Worm (Caenorhabditis elegans): ENCODE measurements around the gene trm-1.

trm-1 gene

DNA sequence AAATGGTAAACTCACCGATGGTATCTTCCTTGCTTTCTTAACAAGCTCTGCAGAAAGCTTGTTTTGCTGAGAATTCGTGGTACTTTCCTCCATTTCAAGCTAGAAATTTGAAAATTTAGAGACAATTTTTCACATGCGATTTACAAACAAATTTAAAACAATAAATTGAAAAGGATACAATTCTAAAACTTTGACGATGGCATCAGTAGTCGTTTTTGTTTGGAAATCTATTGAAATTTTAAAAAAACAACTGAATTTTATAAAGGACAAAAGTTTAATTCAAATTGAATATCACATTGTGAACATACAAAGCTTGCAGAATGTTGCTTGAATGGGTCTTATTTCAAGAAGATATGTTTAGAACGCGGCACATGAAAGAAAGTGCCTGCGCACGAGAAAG is 17.8 kb downstream of the trm-1 start, which contains the start of gene ocam-1:
Gene ocam-1, minus strand, starts transcription at position 101 of the 400 bp plus-strand sequence.
- TF ChIP-seq syd-9 (tag; optimal IDR thresholded peaks at IDR 0.05), result no peak
- no peak for TF ChIP-seq unc-42 (tag; optimal IDR thresholded peaks at IDR 0.05)
- TF ChIP-seq nhr-11 (tag; optimal IDR thresholded peaks at IDR 0.05), result no peak
- TF ChIP-seq tbx-2 (tag; optimal IDR thresholded peaks at IDR 0.05), result no peak
- no peak for TF ChIP-seq npax-4 (tag; optimal IDR thresholded peaks at IDR 0.05)
- TF ChIP-seq pag-3 (tag; optimal IDR thresholded peaks at IDR 0.05; ENCODE audit: borderline replicate concordance), result no peak
- no peak for TF ChIP-seq hlh-30 (tag; optimal IDR thresholded peaks at IDR 0.05; ENCODE audit: insufficient read depth)
- TF ChIP-seq ceh-2 (tag; optimal IDR thresholded peaks at IDR 0.05), result no peak
- TF ChIP-seq elt-4 (tag; optimal IDR thresholded peaks at IDR 0.05), result no peak
- no peak for TF ChIP-seq gmeb-2 (tag; optimal IDR thresholded peaks at IDR 0.05)
- TF ChIP-seq mec-3 (tag; optimal IDR thresholded peaks at IDR 0.05; ENCODE audit: borderline replicate concordance), result no peak
- no peak for TF ChIP-seq rnt-1 (tag; optimal IDR thresholded peaks at IDR 0.05)
- TF ChIP-seq madf-2 (tag; optimal IDR thresholded peaks at IDR 0.05), result no peak
- no peak for TF ChIP-seq pha-2 (tag; optimal IDR thresholded peaks at IDR 0.05)
- no peak for TF ChIP-seq pax-1 (tag; optimal IDR thresholded peaks at IDR 0.05)
- TF ChIP-seq T23F11.4 (GFP tag; optimal IDR thresholded peaks at IDR 0.05), result no peak
- TF ChIP-seq pqm-1 (tag; optimal IDR thresholded peaks at IDR 0.05), result no peak

DNA sequence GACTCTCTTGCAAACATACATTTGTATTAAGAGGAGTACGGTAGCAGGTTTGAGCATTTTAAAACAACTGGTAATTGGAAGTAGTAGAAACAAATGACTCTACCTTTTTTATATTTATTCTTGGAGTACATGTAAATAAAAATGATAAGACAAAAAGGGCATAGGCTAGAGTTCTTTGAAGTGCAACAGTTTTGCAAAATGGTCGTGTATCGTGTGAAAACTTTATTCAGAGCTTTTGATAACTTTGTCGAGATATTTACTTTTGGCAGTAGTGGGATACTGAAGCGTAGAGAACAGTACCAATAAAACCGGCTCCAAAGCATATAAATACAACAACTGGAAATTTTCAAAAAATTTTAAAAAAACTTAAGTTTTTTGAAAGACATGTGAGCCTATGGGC is 18.8 kb downstream of the trm-1 start, which contains the start of gene cest-1.1:
Gene cest-1.1, minus strand, starts transcription at position 101 of the 400 bp plus-strand sequence.
- TF ChIP-seq lim-6 (tag; optimal IDR thresholded peaks at IDR 0.05) (no peak), odd-2 (tag; optimal IDR thresholded peaks at IDR 0.05) (no peak), ceh-45 (GFP tag; IDR thresholded peaks at IDR 0.05) (no peak), rnt-1 (tag; optimal IDR thresholded peaks at IDR 0.05) (no peak)

ce11 chrV:14165745-14166144 is 19.7 kb downstream of the trm-1 start:
- TF ChIP-seq ceh-31 (tag; optimal IDR thresholded peaks at IDR 0.05) (no peak), lim-6 (tag; optimal IDR thresholded peaks at IDR 0.05) (no peak), dve-1 (tag; optimal IDR thresholded peaks at IDR 0.05) (no peak), ama-1 (optimal IDR thresholded peaks at IDR 0.05) (no peak), lin-11 (tag; optimal IDR thresholded peaks at IDR 0.05) (no peak), hlh-30 (tag; optimal IDR thresholded peaks at IDR 0.05; ENCODE audit: insufficient read depth) (no peak), unc-3 (GFP tag; conservative IDR thresholded peaks at IDR 0.05) (no peak), unc-3 (tag; optimal IDR thresholded peaks at IDR 0.05) (no peak), K09A11.1 (tag; optimal IDR thresholded peaks at IDR 0.05; ENCODE audit: insufficient read depth) (no peak), pax-1 (tag; optimal IDR thresholded peaks at IDR 0.05) (no peak)

- no peak for TF ChIP-seq pha-2 (tag; optimal IDR thresholded peaks at IDR 0.05)
Measured at ce11 chrV:14162959-14163548, 22.4 kb downstream of the trm-1 start, which contains the start of gene srd-26. Gene srd-26 (minus strand): TSS chrV:14163009.

- TF ChIP-seq fkh-10 (GFP tag; optimal IDR thresholded peaks at IDR 0.05), result no peak
- TF ChIP-seq pat-9 (tag; optimal IDR thresholded peaks at IDR 0.05), result no peak
- no peak for TF ChIP-seq pag-3 (tag; optimal IDR thresholded peaks at IDR 0.05; ENCODE audit: borderline replicate concordance)
- TF ChIP-seq pros-1 (tag; optimal IDR thresholded peaks at IDR 0.05), result no peak
- no peak for TF ChIP-seq ztf-16 (tag; optimal IDR thresholded peaks at IDR 0.05)
- TF ChIP-seq T23F11.4 (GFP tag; optimal IDR thresholded peaks at IDR 0.05), result no peak
- no peak for TF ChIP-seq ceh-6 (GFP tag; optimal IDR thresholded peaks at IDR 0.05)
- no peak for TF ChIP-seq rnt-1 (tag; optimal IDR thresholded peaks at IDR 0.05)
- TF ChIP-seq ceh-34 (tag; optimal IDR thresholded peaks at IDR 0.05), result no peak
- TF ChIP-seq tbx-2 (tag; optimal IDR thresholded peaks at IDR 0.05), result no peak
- TF ChIP-seq pha-4 (tag; optimal IDR thresholded peaks at IDR 0.05), result no peak
- no peak for TF ChIP-seq gmeb-2 (tag; optimal IDR thresholded peaks at IDR 0.05)
- TF ChIP-seq lin-11 (tag; optimal IDR thresholded peaks at IDR 0.05), result no peak
- TF ChIP-seq pha-2 (tag; optimal IDR thresholded peaks at IDR 0.05), result no peak
- no peak for TF ChIP-seq ceh-31 (tag; optimal IDR thresholded peaks at IDR 0.05)
- TF ChIP-seq eyg-1 (tag; optimal IDR thresholded peaks at IDR 0.05), result no peak
- no peak for TF ChIP-seq fax-1 (tag; optimal IDR thresholded peaks at IDR 0.05)
- TF ChIP-seq sdc-2 (tag; optimal IDR thresholded peaks at IDR 0.05), result no peak
- TF ChIP-seq ceh-24 (tag; optimal IDR thresholded peaks at IDR 0.05), result no peak
Measured at ce11 chrV:14160698-14161097, 24.7 kb downstream of the trm-1 start, which contains the start of gene cest-1.2. Gene cest-1.2 (minus strand): TSS chrV:14160862.

Measured in whole organism, late embryonic.